Worm (Caenorhabditis elegans) whole organism, L4/young adult: ENCODE measurements around the gene C43F9.7.

Source experiments
- W03F9.2 ChIP-seq: fragments of 150-350 bp; optimal IDR thresholded peaks from 2 replicates; lab custom pipeline; 2014; ENCODE audit warnings: missing biosample characterization, missing genetic modification characterization
- dao-5 ChIP-seq: sonication (generic microtip); optimal IDR thresholded peaks from 2 replicates; lab custom pipeline; 2016; ENCODE audit warnings: missing genotype, missing genetic modification characterization, moderate library complexity, missing compliant biosample characterization
- him-1 ChIP-seq: sonication (generic microtip); optimal IDR thresholded peaks from 2 replicates; lab custom pipeline; 2016; ENCODE audit warnings: missing genotype, missing genetic modification reagents, missing genetic modification characterization, missing compliant biosample characterization

ce11 chrIV:10573471-10573870 lies 20.0 kb downstream of the C43F9.7 start:
- no peak for TF ChIP-seq dao-5 (tag; lab: Kevin White, UChicago)
- TF ChIP-seq him-1 (tag; lab: Kevin White, UChicago): no peak
- no peak for TF ChIP-seq W03F9.2
